Worm (Caenorhabditis elegans) whole organism, L4 larva: ENCODE measurements around the gene T06E8.2.

Experiments
- R02D3.7 ChIP-seq: fragments of 150-350 bp; sonication (generic microtip); optimal IDR thresholded peaks from 3 replicates; lab custom pipeline; 2014; ENCODE audit warnings: missing biosample characterization, missing genetic modification characterization
- T20F7.1 ChIP-seq: fragments of 200-800 bp; sonication (Bioruptor generic); optimal IDR thresholded peaks from 2 replicates; lab custom pipeline; 2018; ENCODE audit warnings: mild to moderate bottlenecking, missing genetic modification characterization, missing compliant biosample characterization
- T26A8.4 ChIP-seq: fragments of 200-800 bp; sonication (Bioruptor generic); IDR thresholded peaks from 2 replicates; pipeline ENCODE4 v1.3.6; 2022; ENCODE audit warnings: missing genetic modification characterization, missing compliant biosample characterization
- Y48G9A.11 ChIP-seq: fragments of 200-800 bp; sonication (Bioruptor generic); IDR thresholded peaks from 2 replicates; pipeline ENCODE4 v1.3.6; 2022; ENCODE audit warnings: missing genetic modification reagents, missing genetic modification characterization, missing compliant biosample characterization
- ceh-32 ChIP-seq: sonication (generic microtip); optimal IDR thresholded peaks from 2 replicates; lab custom pipeline; 2016; ENCODE audit warnings: mild to moderate bottlenecking, missing genetic modification characterization, missing compliant biosample characterization; ENCODE audit not compliant: poor library complexity
- ceh-62 ChIP-seq: sonication (generic microtip); optimal IDR thresholded peaks from 2 replicates; lab custom pipeline; 2017; ENCODE audit warnings: missing biosample characterization, missing genetic modification characterization
- cey-2 ChIP-seq: sonication (generic microtip); optimal IDR thresholded peaks from 3 replicates; lab custom pipeline; 2017; ENCODE audit warnings: missing genetic modification characterization, mild to moderate bottlenecking, missing compliant biosample characterization, antibody characterized with exemption, borderline replicate concordance; ENCODE audit not compliant: insufficient read depth
- daf-16 ChIP-seq, 3 experiments: sonication (generic microtip); optimal IDR thresholded peaks; 2 replicates each; lab custom pipeline; 2016 to 2017; ENCODE audit warnings: missing genetic modification characterization in 3 of 3, missing genetic modification reagents in 3 of 3, mild to moderate bottlenecking in 2 of 3, missing compliant biosample characterization in 2 of 3, missing biosample characterization in 1 of 3, moderate library complexity in 1 of 3
- dmd-6 ChIP-seq: fragments of 200-800 bp; sonication (Bioruptor generic); IDR thresholded peaks from 2 replicates; pipeline ENCODE4 v1.3.6; 2022; ENCODE audit warnings: missing genetic modification reagents, missing genetic modification characterization, missing compliant biosample characterization
- dve-1 ChIP-seq: sonication (generic microtip); optimal IDR thresholded peaks from 2 replicates; lab custom pipeline; 2017; ENCODE audit warnings: antibody characterized with exemption, mild to moderate bottlenecking, missing genetic modification characterization, missing compliant biosample characterization; ENCODE audit not compliant: insufficient read depth
- egl-27 ChIP-seq: sonication (generic microtip); optimal IDR thresholded peaks from 3 replicates; lab custom pipeline; 2017; ENCODE audit warnings: missing biosample characterization, missing genetic modification reagents, missing genetic modification characterization
- fos-1 ChIP-seq: fragments of 150-350 bp; optimal IDR thresholded peaks from 2 replicates; lab custom pipeline; 2014; ENCODE audit warnings: missing biosample characterization, missing genetic modification characterization
- lim-7 ChIP-seq: fragments of 200-800 bp; sonication (Bioruptor generic); IDR thresholded peaks from 2 replicates; pipeline ENCODE4 v1.3.6; 2022; ENCODE audit warnings: missing genetic modification characterization, missing compliant biosample characterization
- lin-13 ChIP-seq: fragments of 150-350 bp; optimal IDR thresholded peaks from 2 replicates; lab custom pipeline; 2014; ENCODE audit warnings: missing biosample characterization, missing genetic modification reagents, missing genetic modification characterization
- lin-29 ChIP-seq: fragments of 200-800 bp; sonication (Bioruptor generic); IDR thresholded peaks from 2 replicates; pipeline ENCODE4 v1.3.6; 2022; ENCODE audit warnings: missing genetic modification reagents, missing genetic modification characterization, missing compliant biosample characterization
- lin-38 ChIP-seq: fragments of 200-800 bp; sonication (Bioruptor generic); IDR thresholded peaks from 2 replicates; pipeline ENCODE4 v1.3.6; 2022; ENCODE audit warnings: missing genetic modification reagents, missing genetic modification characterization, missing compliant biosample characterization
- lsy-2 ChIP-seq, 2 experiments: fragments of 150-350 bp in 1 of 2; sonication (generic microtip) in 1 of 2; optimal IDR thresholded peaks; 2 replicates each; lab custom pipeline; 2014 to 2017; ENCODE audit warnings: missing biosample characterization in 2 of 2, missing genetic modification characterization in 2 of 2
- madf-9 ChIP-seq: fragments of 200-800 bp; sonication (Bioruptor generic); conservative IDR thresholded peaks from 2 replicates; pipeline ENCODE4 v1.3.6; 2022; ENCODE audit warnings: missing genetic modification reagents, missing genetic modification characterization, missing compliant biosample characterization
- mdt-29 ChIP-seq: fragments of 200-800 bp; sonication (Bioruptor generic); IDR thresholded peaks from 2 replicates; pipeline ENCODE4 v1.3.6; 2022; ENCODE audit warnings: missing genetic modification reagents, missing genetic modification characterization, missing compliant biosample characterization
- mes-2 ChIP-seq: sonication (generic microtip); optimal IDR thresholded peaks from 2 replicates; lab custom pipeline; 2016; ENCODE audit warnings: missing genotype, mild to moderate bottlenecking, missing genetic modification characterization, missing compliant biosample characterization; ENCODE audit not compliant: poor library complexity, severe bottlenecking
- nhr-102 ChIP-seq: sonication (generic microtip); optimal IDR thresholded peaks from 2 replicates; lab custom pipeline; 2016; ENCODE audit warnings: mild to moderate bottlenecking, missing genetic modification characterization, moderate library complexity, missing compliant biosample characterization
- nhr-11 ChIP-seq: fragments of 150-350 bp; optimal IDR thresholded peaks from 2 replicates; lab custom pipeline; 2014; ENCODE audit warnings: missing biosample characterization, missing genetic modification characterization
- nhr-237 ChIP-seq: sonication (generic microtip); optimal IDR thresholded peaks from 2 replicates; lab custom pipeline; 2017; ENCODE audit warnings: missing biosample characterization, missing genetic modification characterization
- nhr-28 ChIP-seq: fragments of 150-350 bp; optimal IDR thresholded peaks from 2 replicates; lab custom pipeline; 2014; ENCODE audit warnings: missing biosample characterization, missing genetic modification characterization
- nhr-41 ChIP-seq: fragments of 200-800 bp; sonication (Bioruptor generic); IDR thresholded peaks from 2 replicates; pipeline ENCODE4 v1.3.6; 2022; ENCODE audit warnings: missing genetic modification reagents, missing genetic modification characterization, missing compliant biosample characterization
- nhr-42 ChIP-seq: fragments of 200-800 bp; sonication (Bioruptor generic); IDR thresholded peaks from 2 replicates; pipeline ENCODE4 v1.3.6; 2022; ENCODE audit warnings: missing genetic modification characterization, missing compliant biosample characterization
- nhr-76 ChIP-seq: fragments of 150-350 bp; optimal IDR thresholded peaks from 2 replicates; lab custom pipeline; 2014; ENCODE audit warnings: missing biosample characterization, missing genetic modification characterization
- nhr-77 ChIP-seq: fragments of 150-350 bp; optimal IDR thresholded peaks from 2 replicates; lab custom pipeline; 2014; ENCODE audit warnings: missing biosample characterization, missing genetic modification characterization
- pha-4 ChIP-seq, 2 experiments: fragments of 150-350 bp in 1 of 2; fragments of 200-800 bp in 1 of 2; sonication (Bioruptor generic) in 1 of 2; IDR thresholded peaks in 1 of 2; optimal IDR thresholded peaks in 1 of 2; 2 replicates each; pipeline versions ENCODE4 v1.3.6 to Lab custom; 2014 to 2022; ENCODE audit warnings: missing genetic modification characterization in 2 of 2, missing genetic modification reagents in 2 of 2, missing biosample characterization in 1 of 2, missing compliant biosample characterization in 1 of 2
- pqm-1 ChIP-seq: sonication (generic microtip); optimal IDR thresholded peaks from 2 replicates; lab custom pipeline; 2017; ENCODE audit warnings: missing biosample characterization, missing genetic modification characterization
- rbr-2 ChIP-seq: sonication (generic microtip); optimal IDR thresholded peaks from 2 replicates; lab custom pipeline; 2016; ENCODE audit warnings: missing genotype, missing genetic modification characterization, missing compliant biosample characterization
- unc-39 ChIP-seq: sonication (generic microtip); optimal IDR thresholded peaks from 2 replicates; lab custom pipeline; 2017; ENCODE audit warnings: missing biosample characterization, missing genetic modification characterization
- unc-62 ChIP-seq, 3 experiments: fragments of 150-350 bp in 1 of 3; sonication (generic microtip); optimal IDR thresholded peaks in 2 of 3; peaks in 1 of 3; 1 replicate in 1 of 3; 2 replicates in 2 of 3; lab custom pipeline; 2014 to 2017; ENCODE audit warnings: missing biosample characterization in 3 of 3, missing genetic modification characterization in 3 of 3, missing genetic modification reagents in 3 of 3, missing genotype in 1 of 3
- zip-2 ChIP-seq: fragments of 150-350 bp; optimal IDR thresholded peaks from 2 replicates; lab custom pipeline; 2014; ENCODE audit warnings: missing biosample characterization, missing genetic modification characterization
- ztf-11 ChIP-seq: fragments of 150-350 bp; optimal IDR thresholded peaks from 2 replicates; lab custom pipeline; 2014; ENCODE audit warnings: missing biosample characterization, missing genetic modification characterization
- ztf-7 ChIP-seq: fragments of 150-350 bp; optimal IDR thresholded peaks from 2 replicates; lab custom pipeline; 2014; ENCODE audit warnings: missing biosample characterization, missing genetic modification characterization

T06E8.2 gene

ce11 chrV:10084864-10085263, 48.7 kb upstream of the T06E8.2 start, which contains the start of gene R04B5.6:
TSS of gene R04B5.6 (plus strand) at chrV:10085164.
- TF ChIP-seq nhr-76 (tag; lab: Kevin White, UChicago) (no peak), nhr-102 (tag; lab: Kevin White, UChicago) (no peak), cey-2 (tag; lab: Kevin White, UChicago) (no peak), mdt-29 (GFP tag; lab: Robert Waterston, UW) (no peak), rbr-2 (no peak), ztf-11 (tag; lab: Kevin White, UChicago) (no peak), T20F7.1 (GFP tag; lab: Kevin White, UChicago) (no peak), R02D3.7 (tag; lab: Kevin White, UChicago) (no peak), ztf-7 (tag; lab: Kevin White, UChicago) (no peak), lsy-2 (tag; optimal IDR thresholded peaks at IDR 0.05; lab: Kevin White, UChicago) (no peak), pqm-1 (tag; lab: Kevin White, UChicago) (no peak), lin-13 (GFP tag; lab: Kevin White, UChicago) (no peak), unc-62 (GFP tag; optimal IDR thresholded peaks at IDR 0.05 in 1 of 2; lab: Kevin White, UChicago) (no peak), unc-62 (tag; optimal IDR thresholded peaks at IDR 0.05; lab: Kevin White, UChicago) (no peak)
- TF ChIP-seq, all 104 proteins: peak for 0

- peak; percentile 91 for TF ChIP-seq nhr-28 (tag; lab: Kevin White, UChicago)
- TF ChIP-seq fos-1 (tag; lab: Kevin White, UChicago), result no peak
- no peak for TF ChIP-seq lsy-2 (tag; optimal IDR thresholded peaks at IDR 0.05; lab: Kevin White, UChicago)
- no peak for TF ChIP-seq lin-29 (GFP tag; lab: Robert Waterston, UW)
- no peak for TF ChIP-seq zip-2 (tag; lab: Kevin White, UChicago)
- no peak for TF ChIP-seq nhr-41
- TF ChIP-seq mes-2 (tag; lab: Kevin White, UChicago), result no peak
- no peak for TF ChIP-seq mdt-29 (GFP tag; lab: Robert Waterston, UW)
- TF ChIP-seq lim-7 (GFP tag; lab: Robert Waterston, UW), result no peak
- TF ChIP-seq madf-9 (GFP tag; lab: Robert Waterston, UW), result no peak
- TF ChIP-seq nhr-237, result no peak
- no peak for TF ChIP-seq ztf-7 (tag; lab: Kevin White, UChicago)
- TF ChIP-seq lin-38 (GFP tag; lab: Robert Waterston, UW), result no peak
- TF ChIP-seq unc-62 (GFP tag; optimal IDR thresholded peaks at IDR 0.05 in 1 of 2; lab: Kevin White, UChicago), result peak in 1 of 2 experiments; percentile 10
- no peak for TF ChIP-seq unc-62 (tag; optimal IDR thresholded peaks at IDR 0.05; lab: Kevin White, UChicago)
- TF ChIP-seq nhr-102 (tag; lab: Kevin White, UChicago), result peak; percentile 10
- peak; percentile 65 for TF ChIP-seq dve-1 (tag; lab: Kevin White, UChicago)
- no peak for TF ChIP-seq ceh-62 (tag; lab: Kevin White, UChicago)
- TF ChIP-seq pha-4 (GFP tag; IDR thresholded peaks at IDR 0.05; lab: Robert Waterston, UW), result no peak
- TF ChIP-seq pha-4 (tag; optimal IDR thresholded peaks at IDR 0.05; lab: Kevin White, UChicago), result no peak
- no peak for TF ChIP-seq egl-27
- TF ChIP-seq nhr-11 (tag; lab: Kevin White, UChicago), result peak; percentile 0
- TF ChIP-seq unc-39 (tag; lab: Kevin White, UChicago), result no peak
- TF ChIP-seq dmd-6 (GFP tag; lab: Robert Waterston, UW), result 0 out of 2 replicates have a peak, but pooled peaks have one; percentile 22
- TF ChIP-seq ceh-32, result no peak
- TF ChIP-seq nhr-42 (GFP tag; lab: Robert Waterston, UW), result no peak
- TF ChIP-seq daf-16 (GFP tag; optimal IDR thresholded peaks at IDR 0.05; lab: Kevin White, UChicago), result no peak
- TF ChIP-seq daf-16 (tag; optimal IDR thresholded peaks at IDR 0.05; lab: Kevin White, UChicago), result peak; percentile 59
- no peak for TF ChIP-seq Y48G9A.11 (GFP tag; lab: Robert Waterston, UW)
Observed at ce11 chrV:10083999-10084468, 47.8 kb upstream of the T06E8.2 start, which contains the start of gene nhr-12. TSS of gene nhr-12 (minus strand) at chrV:10084049.

- TF ChIP-seq T26A8.4 (GFP tag; lab: Robert Waterston, UW) (no peak), nhr-28 (tag; lab: Kevin White, UChicago) (peak; percentile 89), nhr-77 (tag; lab: Kevin White, UChicago) (peak; percentile 89)
Observed at ce11 chrV:10081636-10082035, 45.4 kb upstream of the T06E8.2 start, which contains the start of gene nhr-205. TSS of gene nhr-205 (minus strand) at chrV:10081776.
